Worm (Caenorhabditis elegans) whole organism, L4/young adult: ENCODE results near the gene srx-95.

Experiments
- W03F9.2 ChIP-seq: fragments of 150-350 bp; optimal IDR thresholded peaks from 2 replicates; lab custom pipeline; 2014; ENCODE audit warnings: missing biosample characterization, missing genetic modification characterization
- dao-5 ChIP-seq: sonication (generic microtip); optimal IDR thresholded peaks from 2 replicates; lab custom pipeline; 2016; ENCODE audit warnings: missing genotype, missing genetic modification characterization, moderate library complexity, missing compliant biosample characterization

DNA sequence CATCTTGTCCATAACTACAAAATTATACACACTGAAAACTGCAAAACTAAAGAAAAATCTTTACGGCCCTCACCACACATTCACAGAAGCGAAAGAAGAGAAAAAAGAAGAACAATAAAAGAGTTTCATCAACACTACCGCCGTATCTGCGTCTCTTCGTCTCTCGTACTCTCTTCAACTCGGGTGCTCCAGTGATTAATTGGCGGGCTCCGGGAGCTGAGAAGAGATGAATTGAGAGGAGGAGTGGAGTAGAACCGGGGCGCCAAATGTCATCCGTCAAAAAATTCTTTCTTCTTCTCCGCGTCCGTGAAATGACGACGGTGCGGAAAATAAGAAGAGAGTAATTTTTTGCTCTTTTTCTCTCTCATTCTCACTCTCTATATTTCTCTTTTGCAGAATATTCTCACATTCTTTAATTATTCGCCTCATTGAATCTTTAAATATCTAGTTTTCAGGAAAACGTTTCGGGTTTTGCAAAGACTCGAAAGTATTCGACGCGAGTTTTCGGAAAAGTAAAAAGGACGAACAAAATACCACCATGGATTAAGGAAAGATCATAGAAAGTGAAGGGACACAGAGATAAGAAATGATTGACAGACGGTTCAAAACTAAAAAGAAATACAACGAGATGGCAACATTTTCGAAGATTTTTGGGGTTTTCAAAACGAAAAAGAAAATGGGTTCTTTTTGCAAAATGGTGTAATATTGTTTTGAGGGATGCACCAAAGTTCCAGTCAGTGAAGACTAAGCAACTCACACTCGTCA, 46.9 kb downstream of the srx-95 start:
- no peak for TF ChIP-seq W03F9.2 (tag; lab: Kevin White, UChicago)
- TF ChIP-seq dao-5 (tag; lab: Kevin White, UChicago) = no peak
